Worm (Caenorhabditis elegans): Measurements from ENCODE around the gene ugt-32.

ce11 chrV:3890761-3891160, 47.0 kb upstream of the ugt-32 start, which contains the start of gene C17E7.9:
- TF ChIP-seq ama-1 (optimal IDR thresholded peaks at IDR 0.05) (no peak), lin-13 (GFP tag; optimal IDR thresholded peaks at IDR 0.05) (no peak), ces-1 (GFP tag; optimal IDR thresholded peaks at IDR 0.05) (no peak), nhr-90 (tag; optimal IDR thresholded peaks at IDR 0.05; ENCODE audit: poor library complexity) (no peak), isw-1 (GFP tag; IDR thresholded peaks at IDR 0.05) (no peak)
